Worm (Caenorhabditis elegans) whole organism, mixed stage, embryonic: ENCODE measurements around the gene clec-216.

Experiments
- M03D4.4 ChIP-seq: sonication (generic microtip); optimal IDR thresholded peaks from 2 replicates; lab custom pipeline; 2017; ENCODE audit warnings: mild to moderate bottlenecking, missing genetic modification characterization, missing compliant biosample characterization
- bed-3 ChIP-seq: fragments of 200-800 bp; sonication (Bioruptor generic); optimal IDR thresholded peaks from 3 replicates; lab custom pipeline; 2018; ENCODE audit warnings: mild to moderate bottlenecking, missing genetic modification characterization, moderate library complexity, missing compliant biosample characterization
- blmp-1 ChIP-seq: fragments of 150-350 bp; optimal IDR thresholded peaks from 2 replicates; lab custom pipeline; 2014; ENCODE audit warnings: missing biosample characterization, missing genetic modification characterization
- ceh-39 ChIP-seq: fragments of 150-350 bp; optimal IDR thresholded peaks from 2 replicates; lab custom pipeline; 2014; ENCODE audit warnings: missing biosample characterization, missing genetic modification characterization
- ceh-43 ChIP-seq: fragments of 200-800 bp; sonication (Bioruptor generic); optimal IDR thresholded peaks from 2 replicates; lab custom pipeline; 2018; ENCODE audit warnings: mild to moderate bottlenecking, missing genetic modification characterization, moderate library complexity, missing compliant biosample characterization
- ceh-83 ChIP-seq: fragments of 200-800 bp; sonication (Bioruptor generic); optimal IDR thresholded peaks from 2 replicates; lab custom pipeline; 2018; ENCODE audit warnings: mild to moderate bottlenecking, missing genetic modification characterization, missing compliant biosample characterization
- ces-1 ChIP-seq: fragments of 150-350 bp; optimal IDR thresholded peaks from 2 replicates; lab custom pipeline; 2014; ENCODE audit warnings: missing biosample characterization, missing genetic modification reagents, missing genetic modification characterization
- cnd-1 ChIP-seq: fragments of 200-800 bp; sonication (Bioruptor generic); optimal IDR thresholded peaks from 2 replicates; lab custom pipeline; 2018; ENCODE audit warnings: mild to moderate bottlenecking, missing genetic modification characterization, missing compliant biosample characterization
- drap-1 ChIP-seq: fragments of 200-800 bp; sonication (Bioruptor generic); optimal IDR thresholded peaks from 3 replicates; lab custom pipeline; 2018; ENCODE audit warnings: mild to moderate bottlenecking, missing genetic modification characterization, missing compliant biosample characterization
- elt-1 ChIP-seq: sonication (generic microtip); optimal IDR thresholded peaks from 2 replicates; lab custom pipeline; 2017; ENCODE audit warnings: missing genetic modification characterization, mild to moderate bottlenecking, missing compliant biosample characterization, antibody characterized with exemption, moderate library complexity, borderline replicate concordance; ENCODE audit not compliant: insufficient read depth
- ham-2 ChIP-seq: fragments of 200-800 bp; sonication (Bioruptor generic); optimal IDR thresholded peaks from 2 replicates; lab custom pipeline; 2018; ENCODE audit warnings: mild to moderate bottlenecking, missing genetic modification characterization, missing compliant biosample characterization
- hlh-1 ChIP-seq: fragments of 150-350 bp; optimal IDR thresholded peaks from 2 replicates; lab custom pipeline; 2014; ENCODE audit warnings: missing biosample characterization, missing genetic modification reagents, missing genetic modification characterization
- lin-13 ChIP-seq: fragments of 150-350 bp; optimal IDR thresholded peaks from 2 replicates; lab custom pipeline; 2014; ENCODE audit warnings: missing biosample characterization, missing genetic modification characterization
- lin-32 ChIP-seq: fragments of 200-800 bp; sonication (Bioruptor generic); optimal IDR thresholded peaks from 2 replicates; lab custom pipeline; 2018; ENCODE audit warnings: mild to moderate bottlenecking, missing genetic modification characterization, missing compliant biosample characterization
- lsy-2 ChIP-seq: fragments of 150-350 bp; optimal IDR thresholded peaks from 2 replicates; lab custom pipeline; 2014; ENCODE audit warnings: missing biosample characterization, missing genetic modification characterization
- mab-5 ChIP-seq: fragments of 150-350 bp; optimal IDR thresholded peaks from 2 replicates; lab custom pipeline; 2014; ENCODE audit warnings: missing biosample characterization, missing genetic modification characterization
- mep-1 ChIP-seq: fragments of 150-350 bp; optimal IDR thresholded peaks from 2 replicates; lab custom pipeline; 2017; ENCODE audit warnings: missing biosample characterization, missing genetic modification reagents, missing genetic modification characterization, inconsistent platforms
- mls-2 ChIP-seq: sonication (generic microtip); optimal IDR thresholded peaks from 2 replicates; lab custom pipeline; 2016; ENCODE audit warnings: mild to moderate bottlenecking, missing genetic modification characterization, moderate library complexity, missing compliant biosample characterization
- nhr-12 ChIP-seq: fragments of 150-350 bp; optimal IDR thresholded peaks from 2 replicates; lab custom pipeline; 2014; ENCODE audit warnings: missing biosample characterization, missing genetic modification characterization
- nhr-2 ChIP-seq: fragments of 150-350 bp; optimal IDR thresholded peaks from 2 replicates; lab custom pipeline; 2014; ENCODE audit warnings: missing biosample characterization, missing genetic modification characterization
- nhr-237 ChIP-seq: fragments of 150-350 bp; optimal IDR thresholded peaks from 2 replicates; lab custom pipeline; 2014; ENCODE audit warnings: missing biosample characterization, missing genetic modification characterization
- nhr-28 ChIP-seq: fragments of 150-350 bp; optimal IDR thresholded peaks from 2 replicates; lab custom pipeline; 2014; ENCODE audit warnings: missing biosample characterization, missing genetic modification characterization
- nhr-76 ChIP-seq: sonication (generic microtip); optimal IDR thresholded peaks from 2 replicates; lab custom pipeline; 2017; ENCODE audit warnings: missing biosample characterization, missing genetic modification characterization
- pha-4 ChIP-seq: fragments of 150-350 bp; optimal IDR thresholded peaks from 2 replicates; lab custom pipeline; 2018; ENCODE audit warnings: missing biosample characterization, missing genetic modification reagents, missing genetic modification characterization
- sem-2 ChIP-seq: fragments of 200-800 bp; sonication (Bioruptor generic); optimal IDR thresholded peaks from 2 replicates; lab custom pipeline; 2018; ENCODE audit warnings: mild to moderate bottlenecking, missing genetic modification characterization, missing compliant biosample characterization
- snpc-4 ChIP-seq: fragments of 150-350 bp; optimal IDR thresholded peaks from 2 replicates; lab custom pipeline; 2014; ENCODE audit warnings: missing biosample characterization, missing genetic modification characterization
- sptf-1 ChIP-seq: sonication (generic microtip); optimal IDR thresholded peaks from 2 replicates; lab custom pipeline; 2017; ENCODE audit warnings: mild to moderate bottlenecking, missing genetic modification characterization, moderate library complexity, missing compliant biosample characterization
- tbx-8 ChIP-seq: fragments of 200-800 bp; sonication (Bioruptor generic); optimal IDR thresholded peaks from 2 replicates; lab custom pipeline; 2018; ENCODE audit warnings: mild to moderate bottlenecking, missing genetic modification characterization, moderate library complexity, missing compliant biosample characterization
- unc-120 ChIP-seq: sonication (generic microtip); optimal IDR thresholded peaks from 2 replicates; lab custom pipeline; 2017; ENCODE audit warnings: missing genetic modification characterization, missing compliant biosample characterization; ENCODE audit not compliant: poor library complexity, severe bottlenecking
- unc-39 ChIP-seq: fragments of 150-350 bp; optimal IDR thresholded peaks from 2 replicates; lab custom pipeline; 2014; ENCODE audit warnings: missing biosample characterization, missing genetic modification characterization
- unc-62 ChIP-seq: fragments of 150-350 bp; optimal IDR thresholded peaks from 2 replicates; lab custom pipeline; 2014; ENCODE audit warnings: missing biosample characterization, missing genetic modification reagents, missing genetic modification characterization
- zip-8 ChIP-seq: fragments of 150-350 bp; optimal IDR thresholded peaks from 2 replicates; lab custom pipeline; 2014; ENCODE audit warnings: missing biosample characterization, missing genetic modification characterization

Gene clec-216

ce11 chrV:7985860-7986259, 33.1 kb upstream of the clec-216 start, which contains the start of gene Y97E10AL.1:
Gene Y97E10AL.1 (plus strand): TSS chrV:7986160.
- no peak for TF ChIP-seq sem-2 (GFP tag; lab: Kevin White, UChicago)
- TF ChIP-seq drap-1: no peak
- TF ChIP-seq nhr-237 (tag; lab: Kevin White, UChicago): no peak
- no peak for TF ChIP-seq unc-62 (GFP tag; lab: Kevin White, UChicago)
- TF ChIP-seq ceh-83 (GFP tag; lab: Kevin White, UChicago): no peak
- TF ChIP-seq, all 35 proteins: peak for 0

- TF ChIP-seq hlh-1 (tag; lab: Kevin White, UChicago) (no peak), ces-1 (peak; percentile 83), pha-4 (no peak), zip-8 (tag; lab: Kevin White, UChicago) (no peak), nhr-12 (tag; lab: Kevin White, UChicago) (no peak), mep-1 (tag; lab: Kevin White, UChicago) (peak; percentile 33), unc-39 (tag; lab: Kevin White, UChicago) (no peak), blmp-1 (no peak), cnd-1 (tag; lab: Kevin White, UChicago) (no peak), snpc-4 (tag; lab: Kevin White, UChicago) (no peak), mls-2 (no peak), nhr-237 (tag; lab: Kevin White, UChicago) (no peak), lin-32 (GFP tag; lab: Kevin White, UChicago) (no peak), lsy-2 (peak; percentile 94), M03D4.4 (tag; lab: Kevin White, UChicago) (no peak), bed-3 (GFP tag; lab: Kevin White, UChicago) (no peak)
These were observed 30.8 kb upstream of the clec-216 start, which contains the start of the genes natb-1 and abhd-12 for ce11 chrV:7983381-7984052. Gene natb-1 (minus strand): TSS chrV:7983431. Gene abhd-12 (plus strand): TSS chrV:7983879.

ce11 chrV:7980993-7981595, 28.3 kb upstream of the clec-216 start, which contains the start of gene F26D11.1:
Gene F26D11.1 (plus strand): TSS chrV:7981545.
- TF ChIP-seq lsy-2 (no peak), elt-1 (tag; lab: Kevin White, UChicago) (no peak), lin-13 (tag; lab: Kevin White, UChicago) (no peak), unc-120 (tag; lab: Kevin White, UChicago) (no peak), cnd-1 (tag; lab: Kevin White, UChicago) (no peak), pha-4 (no peak), mab-5 (tag; lab: Kevin White, UChicago) (no peak), nhr-237 (tag; lab: Kevin White, UChicago) (no peak)

- TF ChIP-seq ces-1: peak; percentile 27
- TF ChIP-seq sptf-1 (tag; lab: Kevin White, UChicago): no peak
- TF ChIP-seq sem-2 (GFP tag; lab: Kevin White, UChicago): no peak
- no peak for TF ChIP-seq bed-3 (GFP tag; lab: Kevin White, UChicago)
- TF ChIP-seq mls-2: no peak
- no peak for TF ChIP-seq nhr-28 (tag; lab: Kevin White, UChicago)
- no peak for TF ChIP-seq nhr-237 (tag; lab: Kevin White, UChicago)
- no peak for TF ChIP-seq nhr-76 (tag; lab: Kevin White, UChicago)
These were observed 27.7 kb upstream of the clec-216 start for ce11 chrV:7980370-7980987.

ce11 chrV:7978798-7979197, 26.0 kb upstream of the clec-216 start:
- TF ChIP-seq sptf-1 (tag; lab: Kevin White, UChicago) (peak; percentile 46), nhr-237 (tag; lab: Kevin White, UChicago) (peak; percentile 9), nhr-12 (tag; lab: Kevin White, UChicago) (no peak), ceh-39 (peak; percentile 76), nhr-2 (tag; lab: Kevin White, UChicago) (peak; percentile 98), nhr-28 (tag; lab: Kevin White, UChicago) (no peak), lsy-2 (peak; percentile 51), ham-2 (GFP tag; lab: Kevin White, UChicago) (peak; percentile 47), drap-1 (peak; percentile 55), unc-62 (GFP tag; lab: Kevin White, UChicago) (no peak), pha-4 (no peak), ceh-83 (GFP tag; lab: Kevin White, UChicago) (no peak), sem-2 (GFP tag; lab: Kevin White, UChicago) (no peak), ceh-43 (GFP tag; lab: Kevin White, UChicago) (no peak), mls-2 (peak; percentile 14), hlh-1 (tag; lab: Kevin White, UChicago) (no peak), blmp-1 (no peak), tbx-8 (no peak), M03D4.4 (tag; lab: Kevin White, UChicago) (no peak), cnd-1 (tag; lab: Kevin White, UChicago) (peak; percentile 45)
